Fruit fly (Drosophila melanogaster) whole organism, pupa: ENCODE results near the gene CG13041.

Source experiments
- CG10348 ChIP-seq: fragments of 200-800 bp; sonication (Bioruptor generic); IDR thresholded peaks from 2 replicates; pipeline ENCODE4 v1.3.6; 2022; ENCODE audit warnings: missing biosample characterization, missing genetic modification characterization
- CG14655 ChIP-seq: fragments of 200-800 bp; sonication (Bioruptor generic); optimal IDR thresholded peaks from 3 replicates; lab custom pipeline; 2017; ENCODE audit warnings: mild to moderate bottlenecking, missing biosample characterization, missing genetic modification reagents, missing genetic modification characterization
- CG32121 ChIP-seq: fragments of 200-800 bp; sonication (Bioruptor generic); IDR thresholded peaks from 2 replicates; pipeline ENCODE4 v1.3.6; 2022; ENCODE audit warnings: missing biosample characterization, missing genetic modification characterization
- CG34367 ChIP-seq: fragments of 200-800 bp; sonication (Bioruptor generic); optimal IDR thresholded peaks from 2 replicates; lab custom pipeline; 2018; ENCODE audit warnings: missing biosample characterization, mild to moderate bottlenecking, missing genetic modification characterization
- CG8159 ChIP-seq: fragments of 200-800 bp; sonication (Bioruptor generic); optimal IDR thresholded peaks from 3 replicates; lab custom pipeline; 2018; ENCODE audit warnings: missing biosample characterization, mild to moderate bottlenecking, missing genetic modification characterization, moderate library complexity
- CG8301 ChIP-seq: fragments of 200-800 bp; sonication (Bioruptor generic); optimal IDR thresholded peaks from 2 replicates; lab custom pipeline; 2018; ENCODE audit warnings: missing biosample characterization, mild to moderate bottlenecking, missing genetic modification characterization
- D1 ChIP-seq: fragments of 200-800 bp; sonication (Bioruptor generic); optimal IDR thresholded peaks from 2 replicates; lab custom pipeline; 2018; ENCODE audit warnings: missing biosample characterization, mild to moderate bottlenecking, missing genetic modification characterization, moderate library complexity
- fd96Ca ChIP-seq: fragments of 200-800 bp; sonication (Bioruptor generic); IDR thresholded peaks from 3 replicates; pipeline ENCODE4 v1.3.6; 2022; ENCODE audit warnings: missing biosample characterization, missing genetic modification characterization

DNA sequence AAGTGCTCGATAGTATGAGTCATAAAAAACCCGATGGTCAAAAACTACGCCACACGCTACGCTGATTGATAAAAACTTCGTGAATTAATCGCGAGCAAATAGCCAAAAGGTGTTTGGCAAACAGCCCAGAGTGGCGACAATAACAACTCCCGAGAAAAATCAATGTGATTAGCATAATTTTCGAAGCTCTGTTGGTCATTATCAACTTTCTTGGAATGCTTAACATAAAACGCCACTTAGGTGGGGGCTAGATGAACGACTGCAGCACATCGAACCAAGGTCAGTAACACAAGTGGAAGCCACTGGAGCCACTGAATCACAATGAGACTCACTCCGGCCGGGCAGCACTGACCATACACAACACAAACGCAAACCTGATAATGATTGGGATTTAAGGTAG, 18.4 kb upstream of the CG13041 start:
- TF ChIP-seq CG34367 (tag; lab: Kevin White, UChicago) (no peak), CG32121 (no peak), CG14655 (GFP tag; lab: Kevin White, UChicago) (no peak), CG10348 (GFP tag; lab: Robert Waterston, UW) (no peak), D1 (no peak), CG8159 (tag; lab: Kevin White, UChicago) (no peak), fd96Ca (GFP tag; lab: Robert Waterston, UW) (no peak), CG8301 (tag; lab: Kevin White, UChicago) (no peak)
